Worm (Caenorhabditis elegans): ENCODE results near the gene F59A6.2.

ce11 chrII:5001866-5002265 lies 12.6 kb upstream of the F59A6.2 start:
- TF ChIP-seq lsy-2 (tag; optimal IDR thresholded peaks at IDR 0.05): no peak
- TF ChIP-seq unc-62 (GFP tag; optimal IDR thresholded peaks at IDR 0.05): no peak
- no peak for TF ChIP-seq cnd-1 (tag; optimal IDR thresholded peaks at IDR 0.05)
- TF ChIP-seq mab-5 (tag; optimal IDR thresholded peaks at IDR 0.05): no peak
- TF ChIP-seq ceh-39 (tag; optimal IDR thresholded peaks at IDR 0.05): no peak
- TF ChIP-seq pha-4 (tag; optimal IDR thresholded peaks at IDR 0.05): no peak
- no peak for TF ChIP-seq lin-13 (tag; optimal IDR thresholded peaks at IDR 0.05)
